Fruit fly (Drosophila melanogaster): ENCODE results near the gene CG9777.

The CG9777 gene

dm6 chrX:16587668-16588046 is 44.4 kb downstream of the CG9777 start, which contains the start of gene CG13014 (continued):
- TF ChIP-seq MESR4 (GFP tag; optimal IDR thresholded peaks at IDR 0.05) (peak; percentile 30), Dp (GFP tag; optimal IDR thresholded peaks at IDR 0.05) (peak; percentile 1), CG15479 (GFP tag; optimal IDR thresholded peaks at IDR 0.05) (no peak), CG8388 (GFP tag; optimal IDR thresholded peaks at IDR 0.05) (no peak), phol (tag; optimal IDR thresholded peaks at IDR 0.05) (no peak), CG6791 (GFP tag; IDR thresholded peaks at IDR 0.05; ENCODE audit: partially characterized antibody) (0 out of 3 replicates have a peak, but pooled peaks have one; percentile 23), so (GFP tag; IDR thresholded peaks at IDR 0.05) (no peak), GATAe (GFP tag; conservative IDR thresholded peaks at IDR 0.05) (no peak), sna (GFP tag; IDR thresholded peaks at IDR 0.05; ENCODE audit: partially characterized antibody) (peak; percentile 40), CG1603 (tag; optimal IDR thresholded peaks at IDR 0.05) (peak; percentile 29), HLH54F (GFP tag; optimal IDR thresholded peaks at IDR 0.05) (no peak), CG8478 (optimal IDR thresholded peaks at IDR 0.05) (no peak), CG17385 (GFP tag; optimal IDR thresholded peaks at IDR 0.05) (no peak), ems (GFP tag; optimal IDR thresholded peaks at IDR 0.05) (no peak), gro (GFP tag; optimal IDR thresholded peaks at IDR 0.05) (no peak), Sry-δ (GFP tag; optimal IDR thresholded peaks at IDR 0.05) (no peak), MBD-R2 (GFP tag; IDR thresholded peaks at IDR 0.05) (peak; percentile 28; the same call in 1 of the 2 replicates), CG14667 (GFP tag; IDR thresholded peaks at IDR 0.05) (no peak), unc-4 (GFP tag; IDR thresholded peaks at IDR 0.05; ENCODE audit: partially characterized antibody) (no peak), CG1024 (GFP tag; IDR thresholded peaks at IDR 0.05) (no peak), CG14860 (GFP tag; IDR thresholded peaks at IDR 0.05; ENCODE audit: partially characterized antibody) (no peak), ase (GFP tag; IDR thresholded peaks at IDR 0.05) (no peak), zfh2 (GFP tag; optimal IDR thresholded peaks at IDR 0.05) (no peak), Opbp (GFP tag; IDR thresholded peaks at IDR 0.05; ENCODE audit: partially characterized antibody) (peak; percentile 17; the same call in 1 of the 3 replicates), CG12744 (GFP tag; optimal IDR thresholded peaks at IDR 0.05) (no peak), BEAF-32 (GFP tag; optimal IDR thresholded peaks at IDR 0.05) (peak; percentile 52), ATbp (GFP tag; optimal IDR thresholded peaks at IDR 0.05) (no peak), CkIIα-i1 (GFP tag; IDR thresholded peaks at IDR 0.05) (no peak), Hsf (GFP tag; optimal IDR thresholded peaks at IDR 0.05) (no peak), D (optimal IDR thresholded peaks at IDR 0.05) (no peak), D (GFP tag; optimal IDR thresholded peaks at IDR 0.05) (no peak), CG16813 (GFP tag; IDR thresholded peaks at IDR 0.05; ENCODE audit: partially characterized antibody) (peak; percentile 35; the same call in 1 of the 3 replicates), stc (GFP tag; IDR thresholded peaks at IDR 0.05) (no peak), CG2116 (GFP tag; optimal IDR thresholded peaks at IDR 0.05) (peak; percentile 21), bcd (GFP tag; optimal IDR thresholded peaks at IDR 0.05) (no peak), sim (GFP tag; IDR thresholded peaks at IDR 0.05) (no peak), CG15011 (GFP tag; optimal IDR thresholded peaks at IDR 0.05) (no peak), CG16815 (GFP tag; optimal IDR thresholded peaks at IDR 0.05) (no peak), en (GFP tag; optimal IDR thresholded peaks at IDR 0.05) (no peak), gcm (GFP tag; optimal IDR thresholded peaks at IDR 0.05) (no peak), Dref (GFP tag; IDR thresholded peaks at IDR 0.05) (peak; percentile 63), Meics (GFP tag; optimal IDR thresholded peaks at IDR 0.05) (no peak), CG1529 (GFP tag; optimal IDR thresholded peaks at IDR 0.05) (no peak), hb (GFP tag; IDR thresholded peaks at IDR 0.05; ENCODE audit: partially characterized antibody) (no peak), Optix (GFP tag; IDR thresholded peaks at IDR 0.05) (no peak), CG34422 (GFP tag; IDR thresholded peaks at IDR 0.05) (no peak), slbo (GFP tag; IDR thresholded peaks at IDR 0.05) (no peak), lilli (GFP tag; optimal IDR thresholded peaks at IDR 0.05) (no peak), CG4730 (GFP tag; IDR thresholded peaks at IDR 0.05) (no peak), pzg (GFP tag; optimal IDR thresholded peaks at IDR 0.05) (peak; percentile 41), Adf1 (GFP tag; IDR thresholded peaks at IDR 0.05) (no peak), CG15514 (GFP tag; optimal IDR thresholded peaks at IDR 0.05) (no peak)
